Worm (Caenorhabditis elegans): ENCODE measurements around the gene dpy-31.

DNA sequence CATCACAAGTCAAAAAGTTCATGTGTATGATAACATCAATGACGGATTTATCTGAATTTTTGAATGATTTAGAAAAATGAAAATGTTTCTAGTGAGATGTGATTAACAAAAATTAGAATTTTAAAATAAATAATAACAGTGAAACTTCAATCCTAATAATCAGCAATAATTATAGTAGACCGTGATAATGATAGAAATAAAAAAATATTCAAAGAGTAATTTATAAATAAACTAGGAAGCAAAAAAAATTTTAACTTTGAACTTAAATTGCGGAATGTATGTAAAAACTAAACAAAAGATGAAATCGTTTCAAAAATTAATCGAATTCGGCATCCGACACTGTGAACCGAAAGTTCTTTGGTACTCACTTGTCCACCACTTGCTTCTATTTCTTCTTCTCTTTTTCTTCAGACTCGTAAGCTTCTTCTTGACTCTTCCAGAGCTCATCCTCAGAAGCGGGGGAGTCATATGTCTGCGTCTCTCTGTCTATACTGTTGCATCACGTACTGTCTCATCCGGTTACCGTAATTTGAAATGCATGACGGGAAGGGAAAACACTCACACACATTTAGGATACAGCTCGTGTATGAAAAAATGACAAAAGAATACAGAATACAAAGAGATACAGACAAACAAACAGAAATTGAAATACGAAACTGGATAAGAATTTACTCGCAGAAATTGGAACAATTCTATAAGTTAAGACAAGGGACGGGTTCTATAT is 8.9 kb upstream of the dpy-31 start, which contains the start of gene mec-14:
- no peak for TF ChIP-seq lin-13 (GFP tag; optimal IDR thresholded peaks at IDR 0.05)
- no peak for TF ChIP-seq snpc-4 (tag; optimal IDR thresholded peaks at IDR 0.05)
- TF ChIP-seq aha-1 (tag) = no peak
- no peak for TF ChIP-seq lin-38 (GFP tag; IDR thresholded peaks at IDR 0.05)
- TF ChIP-seq mdl-1 (tag; optimal IDR thresholded peaks at IDR 0.05) = no peak
- TF ChIP-seq ceh-82 (tag; optimal IDR thresholded peaks at IDR 0.05) = no peak
- no peak for TF ChIP-seq F26F4.8 (GFP tag; conservative IDR thresholded peaks at IDR 0.05)
- TF ChIP-seq pha-4 (GFP tag; IDR thresholded peaks at IDR 0.05) = no peak
- TF ChIP-seq pha-4 (tag; optimal IDR thresholded peaks at IDR 0.05) = no peak
- no peak for TF ChIP-seq dmd-8 (GFP tag; IDR thresholded peaks at IDR 0.05)
- no peak for TF ChIP-seq spr-3 (GFP tag; optimal IDR thresholded peaks at IDR 0.05)
- no peak for TF ChIP-seq unc-39 (tag; optimal IDR thresholded peaks at IDR 0.05)
- no peak for TF ChIP-seq fos-1 (tag; optimal IDR thresholded peaks at IDR 0.05)
- no peak for TF ChIP-seq ama-1 (optimal IDR thresholded peaks at IDR 0.05)
